Fruit fly (Drosophila melanogaster) whole organism: ENCODE results near the gene CRAT.

Experiments
- CG8478 ChIP-seq: fragments of >200 bp; optimal IDR thresholded peaks from 2 replicates; lab custom pipeline; 2018; ENCODE audit warnings: inconsistent platforms
- Dll ChIP-seq: fragments of >200 bp; optimal IDR thresholded peaks from 2 replicates; lab custom pipeline; 2017
- EcR ChIP-seq, 2 experiments: fragments of >200 bp; optimal IDR thresholded peaks; 2 replicates each; lab custom pipeline; 2017; ENCODE audit warnings: missing biosample characterization in 2 of 2, missing genetic modification characterization in 2 of 2, missing genetic modification reagents in 2 of 2
- pan ChIP-seq: fragments of >200 bp; optimal IDR thresholded peaks from 2 replicates; lab custom pipeline; 2017
- psq ChIP-seq: fragments of >200 bp; optimal IDR thresholded peaks from 2 replicates; lab custom pipeline; 2017
- usp ChIP-seq: fragments of >200 bp; optimal IDR thresholded peaks from 2 replicates; lab custom pipeline; 2017; ENCODE audit warnings: missing biosample characterization, missing genetic modification characterization, mixed read lengths

CRAT gene

DNA sequence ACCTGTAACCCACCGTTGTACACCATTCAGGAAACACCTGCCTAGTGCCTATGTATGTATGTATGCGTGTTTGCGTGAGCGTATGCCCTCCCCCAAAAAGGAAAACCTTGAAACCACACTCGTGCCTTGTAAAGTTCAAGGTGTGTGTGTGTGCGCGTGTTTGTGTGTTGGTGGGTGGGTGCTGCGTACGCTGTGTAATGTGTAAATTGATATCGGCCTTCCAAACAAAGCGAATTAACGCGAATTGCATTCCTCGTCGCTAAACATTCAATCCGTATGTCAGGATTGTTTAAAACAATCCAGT is 7.6 kb upstream of the CRAT start:
- no peak for TF ChIP-seq Dll (lab: Kevin White, UChicago)
- no peak for TF ChIP-seq EcR (GFP tag; optimal IDR thresholded peaks at IDR 0.05; lab: Kevin White, UChicago)
- no peak for TF ChIP-seq CG8478 (lab: Kevin White, UChicago)
- no peak for TF ChIP-seq usp (GFP tag; lab: Kevin White, UChicago)

DNA sequence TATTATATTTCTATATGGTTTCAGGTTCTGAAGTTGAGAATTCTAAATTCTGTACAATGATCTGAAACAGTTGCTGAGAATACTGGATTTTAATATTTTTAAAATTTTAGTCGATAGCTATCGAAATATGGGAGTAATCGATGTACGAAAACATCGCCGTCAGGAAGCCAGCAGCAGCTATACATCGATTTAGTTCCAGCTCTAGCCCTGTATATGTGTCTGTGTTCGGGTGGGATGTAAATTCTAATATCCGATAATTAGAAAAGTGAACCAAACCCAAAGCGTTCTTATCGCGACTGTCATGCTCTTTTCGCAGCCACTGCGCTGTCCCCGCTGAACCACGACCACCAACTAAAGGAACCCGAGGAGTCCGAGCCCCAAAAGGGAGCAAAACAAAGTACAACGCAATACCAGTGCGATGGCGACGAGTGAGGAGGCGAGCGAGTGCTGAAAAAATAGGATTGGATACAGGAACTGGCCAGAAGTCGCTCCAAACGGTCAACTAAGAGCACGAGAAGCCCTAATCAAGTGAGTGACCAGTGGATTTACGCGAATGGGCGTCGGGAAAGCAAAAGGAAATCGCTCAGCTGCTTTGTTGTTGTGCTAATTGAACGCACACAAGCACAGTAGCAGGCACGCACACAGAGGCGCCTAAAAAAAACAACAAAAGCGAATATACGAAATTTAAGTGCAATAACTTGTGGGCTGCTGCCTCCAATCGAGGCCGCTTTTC is 7.1 kb upstream of the CRAT start, which contains the start of gene gzl:
Gene gzl (plus strand): TSS at position 182 of the 733 bp plus-strand sequence.
- TF ChIP-seq CG8478 (lab: Kevin White, UChicago) (peak; percentile 50), psq (lab: Kevin White, UChicago) (no peak)

DNA sequence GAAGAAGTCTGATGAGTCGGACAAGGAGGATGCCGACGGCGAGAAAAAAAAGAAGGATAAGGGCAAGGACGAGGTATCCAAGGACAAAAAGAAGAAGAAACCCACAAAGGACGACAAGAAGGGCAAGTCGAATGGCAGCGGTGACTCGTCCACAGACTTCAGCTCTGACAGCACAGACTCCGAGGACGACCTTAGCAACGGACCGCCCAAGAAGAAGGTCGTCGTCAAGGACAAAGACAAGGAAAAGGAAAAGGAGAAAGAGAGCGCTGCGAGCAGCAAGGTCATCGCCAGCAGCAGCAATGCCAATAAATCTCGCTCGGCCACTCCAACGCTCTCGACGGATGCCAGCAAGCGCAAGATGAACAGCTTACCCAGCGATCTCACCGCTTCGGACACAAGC is 5.9 kb upstream of the CRAT start:
- TF ChIP-seq pan (lab: Kevin White, UChicago) (no peak), psq (lab: Kevin White, UChicago) (no peak), EcR (GFP tag; optimal IDR thresholded peaks at IDR 0.05; lab: Kevin White, UChicago) (no peak), CG8478 (lab: Kevin White, UChicago) (no peak), usp (GFP tag; lab: Kevin White, UChicago) (no peak), Dll (lab: Kevin White, UChicago) (no peak)

DNA sequence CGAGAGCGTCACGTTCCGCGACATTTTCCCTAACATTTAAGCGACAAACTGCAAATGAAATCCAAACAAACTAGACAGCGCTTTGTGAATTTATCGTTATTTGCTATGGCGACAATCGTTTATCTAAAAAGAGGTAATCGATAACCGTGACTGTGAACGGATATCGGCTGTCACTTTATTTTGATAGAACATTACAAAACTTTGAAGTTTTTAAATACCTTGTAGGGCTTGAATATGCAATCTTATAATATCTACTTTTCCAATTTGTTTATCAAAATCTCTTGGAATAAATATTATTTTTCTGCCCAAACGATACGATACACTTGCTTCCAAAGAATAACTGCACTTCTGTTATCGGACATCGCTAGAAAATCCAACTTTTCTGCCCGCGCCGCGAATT is 4.3 kb upstream of the CRAT start, which contains the start of the genes CG1024 and TfIIFalpha:
Gene CG1024 (minus strand): TSS at position 200 of the 400 bp plus-strand sequence.
Gene TfIIFalpha (plus strand): TSS at position 339 of the 400 bp plus-strand sequence.
- no peak for TF ChIP-seq usp (GFP tag; lab: Kevin White, UChicago)
- no peak for TF ChIP-seq CG8478 (lab: Kevin White, UChicago)
- no peak for TF ChIP-seq EcR (GFP tag; optimal IDR thresholded peaks at IDR 0.05; lab: Kevin White, UChicago)
- no peak for TF ChIP-seq psq (lab: Kevin White, UChicago)
- no peak for TF ChIP-seq Dll (lab: Kevin White, UChicago)
- TF ChIP-seq pan (lab: Kevin White, UChicago) = no peak

DNA sequence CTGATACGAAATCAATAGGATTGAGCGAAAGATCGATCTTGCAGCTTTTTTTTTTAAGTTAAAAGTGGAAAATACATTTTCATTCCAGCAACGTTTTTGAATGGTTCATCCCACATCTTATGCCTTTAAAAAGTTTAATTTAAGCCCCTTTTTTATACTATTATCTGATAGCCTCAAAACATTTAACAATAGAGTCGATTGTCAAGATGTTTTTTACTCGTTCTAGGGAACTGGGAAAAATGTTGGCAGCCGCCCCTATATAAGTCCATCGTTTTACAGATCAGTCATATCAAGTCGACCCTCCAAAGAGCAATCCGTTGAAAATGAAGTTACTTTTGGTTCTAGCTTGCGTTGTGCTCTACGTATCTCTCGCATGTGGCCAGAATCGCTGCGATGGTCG is 1.7 kb upstream of the CRAT start, which contains the start of gene CG42537:
Gene CG42537 (plus strand): TSS at position 301 of the 400 bp plus-strand sequence.
- TF ChIP-seq psq (lab: Kevin White, UChicago) = no peak
- no peak for TF ChIP-seq Dll (lab: Kevin White, UChicago)
- TF ChIP-seq pan (lab: Kevin White, UChicago) = no peak
- no peak for TF ChIP-seq EcR (GFP tag; optimal IDR thresholded peaks at IDR 0.05; lab: Kevin White, UChicago)
- no peak for TF ChIP-seq CG8478 (lab: Kevin White, UChicago)
- no peak for TF ChIP-seq usp (GFP tag; lab: Kevin White, UChicago)

DNA sequence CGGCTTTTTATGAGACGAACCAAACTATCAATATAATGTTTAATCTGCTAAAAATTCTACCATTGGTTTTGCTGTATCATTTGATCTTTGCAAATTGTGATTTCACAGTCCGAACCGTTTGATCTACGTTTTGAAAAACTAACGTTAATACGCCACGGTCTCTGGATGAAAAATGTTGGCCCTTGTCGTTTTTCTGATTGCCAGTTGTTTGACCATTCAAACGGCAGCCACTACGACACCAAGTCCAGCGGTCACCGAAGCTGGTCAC is 1.6 kb downstream of the CRAT start, which contains the start of gene CG42564:
Gene CG42564 (plus strand): TSS at position 169 of the 268 bp plus-strand sequence.
- TF ChIP-seq EcR (GFP tag; optimal IDR thresholded peaks at IDR 0.05; lab: Kevin White, UChicago) (no peak), pan (lab: Kevin White, UChicago) (no peak), psq (lab: Kevin White, UChicago) (no peak), CG8478 (lab: Kevin White, UChicago) (no peak)

DNA sequence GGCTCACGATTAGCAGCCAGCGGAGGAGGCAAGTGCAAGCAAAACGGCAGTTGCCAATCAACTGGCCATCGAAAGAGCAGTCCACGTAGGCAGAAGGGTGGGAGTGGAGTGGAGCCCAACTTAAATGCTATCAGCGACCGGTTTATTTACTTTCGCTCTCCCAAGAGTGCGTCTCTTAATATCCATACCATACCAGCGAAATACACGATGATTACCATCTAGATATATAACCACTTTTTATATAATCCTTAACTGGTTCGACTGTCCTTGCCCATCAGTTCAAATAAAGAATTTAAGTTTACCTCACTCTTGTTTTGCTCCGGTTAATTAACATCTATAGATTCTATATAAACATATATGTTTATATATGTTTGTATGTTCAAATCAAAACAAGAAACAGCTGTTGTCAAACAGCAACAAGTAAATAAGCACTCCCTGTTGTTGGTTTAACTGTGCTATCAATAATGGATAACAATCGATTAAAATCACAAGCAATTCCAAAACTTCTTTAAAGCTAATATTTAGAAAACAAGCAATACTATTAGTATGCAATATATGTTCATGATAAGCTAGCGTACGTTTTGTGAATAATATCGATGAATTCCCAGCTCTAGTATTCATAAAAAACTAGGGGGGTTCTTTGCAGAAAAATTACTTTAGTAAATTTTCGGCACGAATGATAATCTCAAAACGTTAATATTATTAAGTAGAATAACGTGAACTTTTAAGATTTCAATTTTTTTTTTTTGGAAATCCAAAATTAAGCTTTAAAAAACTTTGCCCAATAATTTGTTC is 2.1 kb downstream of the CRAT start:
- no peak for TF ChIP-seq usp (GFP tag; lab: Kevin White, UChicago)
- no peak for TF ChIP-seq CG8478 (lab: Kevin White, UChicago)
- TF ChIP-seq EcR (GFP tag; optimal IDR thresholded peaks at IDR 0.05; lab: Kevin White, UChicago) = no peak
- TF ChIP-seq psq (lab: Kevin White, UChicago) = no peak
- TF ChIP-seq Dll (lab: Kevin White, UChicago) = no peak

DNA sequence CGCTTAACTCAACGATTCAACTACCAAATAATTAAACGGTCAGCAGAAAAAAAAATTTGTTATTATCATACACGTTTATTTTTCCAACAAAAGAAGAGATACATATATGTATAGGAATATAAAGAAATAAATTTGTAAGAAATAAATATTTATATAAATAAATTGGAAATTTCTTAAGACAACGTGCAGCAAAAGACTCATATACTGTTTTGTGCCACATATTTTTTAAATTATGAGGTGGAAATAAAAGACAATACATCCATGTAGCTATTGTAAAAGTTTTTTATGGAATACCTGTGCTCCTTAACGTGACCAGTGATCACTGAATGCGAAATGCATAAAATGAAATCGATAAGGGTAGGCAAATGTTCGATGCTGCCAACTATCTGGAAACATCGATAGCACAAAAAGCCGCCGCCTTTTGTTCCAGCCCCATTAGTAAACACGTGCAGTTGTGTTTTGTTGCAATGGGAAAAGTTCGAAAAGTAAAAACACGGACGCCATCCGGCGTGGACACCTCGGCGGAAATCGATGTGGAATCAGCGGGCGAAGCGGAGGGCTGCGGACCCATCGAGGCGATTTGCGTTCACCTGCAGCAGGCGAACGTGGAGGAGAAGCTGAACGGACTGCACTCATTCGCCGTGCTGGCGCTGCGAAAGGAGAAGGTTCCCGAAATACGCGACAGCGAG is 7.2 kb downstream of the CRAT start, which contains the start of gene CG10286:
Gene CG10286 (plus strand): TSS at position 416 of the 689 bp plus-strand sequence.
- TF ChIP-seq pan (lab: Kevin White, UChicago) (no peak), EcR (GFP tag; optimal IDR thresholded peaks at IDR 0.05; lab: Kevin White, UChicago) (no peak), Dll (lab: Kevin White, UChicago) (no peak), usp (GFP tag; lab: Kevin White, UChicago) (no peak), CG8478 (lab: Kevin White, UChicago) (no peak), psq (lab: Kevin White, UChicago) (no peak)

DNA sequence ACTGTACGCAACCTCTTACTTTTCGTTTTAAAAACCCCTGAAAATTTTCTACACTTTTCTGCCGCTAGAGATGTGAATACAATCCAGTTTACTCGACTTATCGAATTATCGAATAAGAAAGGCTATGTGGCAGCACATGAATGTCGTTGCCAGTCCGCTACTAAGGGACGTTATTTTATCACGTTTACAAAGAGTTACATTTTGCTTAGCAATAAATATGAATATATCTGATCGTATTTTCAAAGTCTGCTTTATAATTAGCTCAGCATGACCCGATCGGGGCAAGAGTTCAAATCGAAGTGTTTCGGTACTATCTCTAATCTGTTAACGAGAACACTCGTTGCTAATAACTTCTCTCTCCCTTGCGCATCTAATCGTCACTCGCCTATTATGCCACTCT is 7.7 kb downstream of the CRAT start, which contains the start of gene CG42724:
Gene CG42724 (minus strand): TSS at position 189 of the 400 bp plus-strand sequence.
- TF ChIP-seq psq (lab: Kevin White, UChicago) = no peak
- no peak for TF ChIP-seq pan (lab: Kevin White, UChicago)
- TF ChIP-seq EcR (GFP tag; optimal IDR thresholded peaks at IDR 0.05; lab: Kevin White, UChicago) = no peak
- TF ChIP-seq Dll (lab: Kevin White, UChicago) = no peak
- no peak for TF ChIP-seq usp (GFP tag; lab: Kevin White, UChicago)
- TF ChIP-seq CG8478 (lab: Kevin White, UChicago) = no peak

DNA sequence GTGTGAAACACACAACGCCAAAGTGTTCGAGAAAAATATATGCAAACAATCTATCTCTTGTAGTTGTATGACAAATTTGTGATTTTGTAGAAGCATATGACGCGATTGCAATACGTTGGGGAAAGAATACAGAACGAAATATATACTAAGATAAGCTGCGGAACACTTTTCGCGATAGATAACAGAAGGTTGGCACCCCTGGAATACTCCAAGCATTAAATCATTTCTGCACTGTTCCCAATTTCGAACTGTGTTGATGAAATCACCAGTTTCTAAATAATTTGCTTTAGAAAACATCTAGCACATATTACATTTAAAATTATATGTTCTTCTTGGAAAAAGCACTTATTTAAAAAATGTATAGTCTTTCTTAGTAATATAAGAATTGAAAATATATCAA is 21.4 kb downstream of the CRAT start:
- TF ChIP-seq EcR (GFP tag; optimal IDR thresholded peaks at IDR 0.05; lab: Kevin White, UChicago) = no peak
- TF ChIP-seq usp (GFP tag; lab: Kevin White, UChicago) = no peak
- TF ChIP-seq pan (lab: Kevin White, UChicago) = no peak
- no peak for TF ChIP-seq psq (lab: Kevin White, UChicago)
- no peak for TF ChIP-seq Dll (lab: Kevin White, UChicago)
- TF ChIP-seq CG8478 (lab: Kevin White, UChicago) = no peak
